Fruit fly (Drosophila melanogaster): ENCODE data around the gene Dpck.

Dpck gene

DNA sequence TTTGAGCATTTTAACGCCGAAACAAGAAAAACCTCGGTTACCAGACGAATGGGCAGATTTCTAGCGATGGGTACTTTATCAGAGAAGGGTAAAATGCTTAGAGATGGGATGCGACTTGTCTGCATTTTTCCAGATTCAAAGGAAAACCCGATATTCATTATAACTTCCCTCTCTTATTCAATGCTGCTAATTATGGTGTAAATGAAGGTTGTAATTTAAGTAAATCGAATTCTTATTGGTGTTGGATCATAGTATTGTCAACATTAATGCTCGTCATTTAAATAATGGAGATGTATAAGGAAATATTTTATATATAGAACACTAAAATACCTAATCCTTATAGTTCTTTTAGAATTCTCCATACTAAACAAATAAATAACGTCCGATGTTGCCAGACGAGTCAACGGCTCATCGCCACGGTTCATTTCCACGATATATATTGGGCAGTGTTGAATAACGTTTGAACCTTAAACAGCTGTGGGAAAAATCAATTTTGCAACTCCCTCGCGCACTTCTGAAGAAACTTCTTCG lies 42.2 kb downstream of the Dpck start, which contains the start of the genes Alh and CG10098 (continued):
- TF ChIP-seq MTF-1 (GFP tag; optimal IDR thresholded peaks at IDR 0.05; ENCODE audit: borderline replicate concordance) (no peak), CG13123 (GFP tag; optimal IDR thresholded peaks at IDR 0.05) (peak; percentile 80), C15 (GFP tag; IDR thresholded peaks at IDR 0.05) (0 out of 3 replicates have a peak, but pooled peaks have one; percentile 50), Side (GFP tag; optimal IDR thresholded peaks at IDR 0.05) (peak; percentile 74), CG10431 (GFP tag; optimal IDR thresholded peaks at IDR 0.05) (peak; percentile 64), CG10267 (tag; optimal IDR thresholded peaks at IDR 0.05) (peak; percentile 96), CG3281 (GFP tag; optimal IDR thresholded peaks at IDR 0.05) (peak; percentile 71), tll (GFP tag; optimal IDR thresholded peaks at IDR 0.05) (peak; percentile 43 to 80), crol (GFP tag; IDR thresholded peaks at IDR 0.05) (no peak), Scr (GFP tag; IDR thresholded peaks at IDR 0.05; ENCODE audit: partially characterized antibody) (peak; percentile 85), CG4820 (GFP tag; optimal IDR thresholded peaks at IDR 0.05) (peak; percentile 73), nerfin-2 (GFP tag; IDR thresholded peaks at IDR 0.05; ENCODE audit: partially characterized antibody) (peak; percentile 44; the same call in 1 of the 2 replicates), CG11696 (GFP tag; IDR thresholded peaks at IDR 0.05) (peak; percentile 49; the same call in 1 of the 2 replicates), jumu (GFP tag; optimal IDR thresholded peaks at IDR 0.05) (peak; percentile 90), CG31365 (tag; optimal IDR thresholded peaks at IDR 0.05) (no peak), Vsx1 (GFP tag; optimal IDR thresholded peaks at IDR 0.05) (peak; percentile 85), slou (GFP tag; optimal IDR thresholded peaks at IDR 0.05) (peak; percentile 72), CG10321 (GFP tag; IDR thresholded peaks at IDR 0.05) (no peak), ci (GFP tag; IDR thresholded peaks at IDR 0.05) (peak; percentile 7; the same call in 1 of the 3 replicates), sima (GFP tag; optimal IDR thresholded peaks at IDR 0.05) (no peak), inv (GFP tag; IDR thresholded peaks at IDR 0.05; ENCODE audit: partially characterized antibody) (peak; percentile 73), CTCF (GFP tag; optimal IDR thresholded peaks at IDR 0.05) (no peak), caup (GFP tag; optimal IDR thresholded peaks at IDR 0.05; ENCODE audit: severe bottlenecking) (peak; percentile 44), Aef1 (GFP tag; IDR thresholded peaks at IDR 0.05) (peak; percentile 50), CG8765 (GFP tag; IDR thresholded peaks at IDR 0.05) (peak; percentile 68; the same call in 1 of the 2 replicates), CG6854 (GFP tag; optimal IDR thresholded peaks at IDR 0.05) (no peak), Rx (GFP tag; IDR thresholded peaks at IDR 0.05) (peak; percentile 74), CG3407 (GFP tag; optimal IDR thresholded peaks at IDR 0.05) (peak; percentile 59), kah (GFP tag; optimal IDR thresholded peaks at IDR 0.05) (peak; percentile 40), sqz (GFP tag; optimal IDR thresholded peaks at IDR 0.05) (no peak), TFAM (GFP tag; optimal IDR thresholded peaks at IDR 0.05) (peak; percentile 5), CrebB (tag; optimal IDR thresholded peaks at IDR 0.05) (no peak), Elba2 (GFP tag; optimal IDR thresholded peaks at IDR 0.05) (peak; percentile 78), CG8388 (GFP tag; optimal IDR thresholded peaks at IDR 0.05) (peak; percentile 62), CG11723 (GFP tag; optimal IDR thresholded peaks at IDR 0.05) (peak; percentile 73), Adf1 (GFP tag; IDR thresholded peaks at IDR 0.05) (no peak), HLHmδ (GFP tag; optimal IDR thresholded peaks at IDR 0.05) (no peak), CG6683 (GFP tag; optimal IDR thresholded peaks at IDR 0.05) (peak; percentile 44), vfl (GFP tag; optimal IDR thresholded peaks at IDR 0.05) (peak; percentile 87), CG12391 (tag; optimal IDR thresholded peaks at IDR 0.05) (peak; percentile 88), p53 (GFP tag; optimal IDR thresholded peaks at IDR 0.05) (peak; percentile 50), mirr (GFP tag; optimal IDR thresholded peaks at IDR 0.05) (no peak), CG1603 (tag; optimal IDR thresholded peaks at IDR 0.05) (peak; percentile 55), E2f1 (GFP tag; IDR thresholded peaks at IDR 0.05) (peak; percentile 62), CG1529 (GFP tag; optimal IDR thresholded peaks at IDR 0.05) (peak; percentile 62), CG10366 (GFP tag; IDR thresholded peaks at IDR 0.05) (peak; percentile 83), gcm2 (GFP tag; optimal IDR thresholded peaks at IDR 0.05) (peak; percentile 60), cato (GFP tag; optimal IDR thresholded peaks at IDR 0.05; ENCODE audit: borderline replicate concordance) (peak; percentile 74), dysf (GFP tag; IDR thresholded peaks at IDR 0.05) (peak; percentile 81), CG1832 (GFP tag; optimal IDR thresholded peaks at IDR 0.05) (no peak)

All from whole organism, embryonic.